Fruit fly (Drosophila melanogaster) Kc167 (cell line): ENCODE data around the gene eIF4E5.

Source experiments
- Myc ChIP-seq: fragments of >200 bp; optimal IDR thresholded peaks from 2 replicates; lab custom pipeline; 2017; ENCODE audit warnings: missing external identifiers
- Sin3A ChIP-seq: fragments of >200 bp; optimal IDR thresholded peaks from 2 replicates; lab custom pipeline; 2018; ENCODE audit warnings: missing external identifiers
- h ChIP-seq: fragments of >200 bp; optimal IDR thresholded peaks from 3 replicates; lab custom pipeline; 2018; ENCODE audit warnings: missing external identifiers
- insv ChIP-seq: fragments of >200 bp; optimal IDR thresholded peaks from 3 replicates; lab custom pipeline; 2018; ENCODE audit warnings: missing external identifiers
- psq ChIP-seq: fragments of >200 bp; optimal IDR thresholded peaks from 2 replicates; lab custom pipeline; 2017; ENCODE audit warnings: missing external identifiers
- ttk ChIP-seq: sonication (Bioruptor generic); optimal IDR thresholded peaks from 2 replicates; lab custom pipeline; 2017; ENCODE audit warnings: missing external identifiers

eIF4E5 gene

DNA sequence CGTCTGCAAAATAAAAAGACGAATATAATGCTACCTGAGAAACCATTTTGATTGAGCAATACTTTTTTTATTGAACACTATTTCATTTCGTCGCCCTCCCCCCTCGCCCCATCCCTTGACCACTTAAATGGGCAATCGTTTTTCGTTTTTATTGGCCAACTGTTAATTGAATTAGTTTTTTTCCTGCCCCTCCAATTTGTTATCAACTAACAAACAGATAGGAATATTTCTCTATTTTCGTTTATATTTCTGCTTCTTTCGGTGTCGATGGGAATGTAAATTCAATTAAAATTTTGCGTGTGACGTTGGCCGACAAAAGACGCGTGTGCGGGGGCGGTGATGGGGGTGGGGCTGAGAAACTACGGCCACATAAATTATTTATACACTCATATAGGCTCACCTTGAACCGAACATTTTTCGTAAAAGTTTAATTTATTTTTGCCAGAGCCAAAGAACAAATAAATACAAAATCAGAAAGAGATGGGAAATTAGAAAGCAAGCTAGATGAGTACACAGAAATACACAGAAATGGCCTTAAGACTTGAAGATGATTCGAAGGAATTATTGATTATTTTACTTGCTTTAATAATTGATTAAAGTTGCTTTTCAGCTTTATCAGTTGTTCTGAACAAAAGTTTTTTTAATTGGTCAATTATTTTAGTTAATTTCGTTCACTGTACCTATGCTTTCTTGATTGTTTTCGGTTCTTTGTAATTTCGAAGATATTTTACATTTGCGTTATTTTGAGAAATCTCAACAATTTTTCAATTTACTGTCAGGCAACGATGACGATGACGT lies 33.8 kb upstream of the eIF4E5 start:
- TF ChIP-seq insv (lab: Kevin White, UChicago), result no peak

DNA sequence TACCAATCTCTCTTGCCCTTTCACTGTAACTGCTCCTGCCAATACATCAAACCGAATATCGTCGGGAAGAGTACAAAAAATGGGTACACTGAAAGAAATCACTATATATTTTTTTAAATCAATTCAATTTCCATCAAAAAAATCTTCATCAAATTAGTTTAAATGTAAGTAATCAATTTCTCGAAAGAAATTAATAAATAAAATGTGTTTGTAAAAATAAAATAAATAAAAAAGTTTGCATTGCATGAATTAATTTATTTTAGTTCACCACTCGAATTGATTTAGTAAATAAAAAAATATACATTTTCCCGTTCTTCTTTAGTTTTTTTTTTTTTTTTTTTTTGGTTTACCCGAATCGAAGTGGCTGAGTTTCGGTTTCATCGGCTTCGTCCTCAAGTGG lies 32.9 kb upstream of the eIF4E5 start:
- TF ChIP-seq Sin3A (lab: Kevin White, UChicago) (no peak), h (lab: Kevin White, UChicago) (no peak), psq (lab: Kevin White, UChicago) (no peak), ttk (no peak), Myc (lab: Kevin White, UChicago) (no peak), insv (lab: Kevin White, UChicago) (no peak)

DNA sequence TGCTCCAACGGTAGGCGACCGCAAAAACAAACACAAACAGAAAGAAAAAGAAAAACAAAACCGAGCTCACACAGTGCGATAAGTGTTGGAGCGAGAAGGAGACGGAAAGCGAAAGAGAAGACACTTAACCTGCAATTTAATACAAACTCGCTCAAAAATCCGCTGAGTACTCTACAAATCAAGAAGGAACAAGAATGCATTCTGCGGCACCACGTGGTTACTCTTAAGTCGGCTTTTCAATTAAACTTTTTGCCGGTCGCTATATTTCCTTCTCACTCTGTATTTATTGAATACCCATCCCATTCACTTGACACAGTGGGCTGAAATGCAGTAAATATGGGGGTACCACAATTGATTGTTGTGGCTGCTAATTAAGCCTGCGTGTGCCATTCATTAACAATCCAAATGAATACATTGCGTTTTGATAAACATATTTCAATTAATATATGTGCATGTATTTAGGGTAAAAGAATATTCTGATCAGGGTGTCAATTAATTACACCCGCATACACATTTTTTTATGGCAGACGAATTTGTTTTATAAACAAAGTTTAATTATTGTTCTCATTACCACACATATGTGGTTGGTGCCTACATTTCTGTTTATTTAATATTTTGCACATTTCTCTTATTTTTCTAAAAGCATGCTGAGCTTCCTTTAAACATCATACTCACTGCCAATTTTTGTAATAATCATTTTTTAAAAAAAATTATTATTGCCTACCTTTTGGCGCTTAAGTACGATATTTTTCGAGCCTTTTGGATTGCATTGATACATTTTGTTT lies 32.2 kb upstream of the eIF4E5 start:
- TF ChIP-seq Sin3A (lab: Kevin White, UChicago) (no peak), psq (lab: Kevin White, UChicago) (no peak), Myc (lab: Kevin White, UChicago) (no peak), insv (lab: Kevin White, UChicago) (no peak), ttk (no peak), h (lab: Kevin White, UChicago) (no peak)

DNA sequence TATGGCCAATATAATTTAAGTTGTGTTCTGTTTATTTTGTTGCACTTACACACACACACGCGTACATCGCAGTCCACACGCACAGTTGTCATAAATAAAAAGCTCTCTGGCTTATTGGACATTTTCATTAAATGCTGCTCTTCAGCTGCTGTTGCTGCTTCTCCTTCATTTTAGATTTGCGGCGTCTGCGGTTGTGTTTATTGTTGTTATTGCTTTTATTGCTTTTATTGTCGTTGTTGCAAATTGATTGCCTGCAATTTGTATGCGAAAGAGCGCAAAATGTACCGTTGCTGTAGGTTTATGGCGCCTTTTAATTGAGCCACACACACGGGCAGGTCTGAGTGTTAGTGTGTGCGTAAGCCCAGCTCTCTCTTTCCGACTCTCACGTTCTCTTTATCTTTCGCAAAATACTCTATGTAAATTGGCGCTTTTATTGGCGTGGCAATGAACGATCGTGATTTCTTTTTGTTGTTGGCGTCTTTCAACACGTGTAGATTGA lies 31.4 kb upstream of the eIF4E5 start:
- TF ChIP-seq h (lab: Kevin White, UChicago), result no peak
- TF ChIP-seq Myc (lab: Kevin White, UChicago), result no peak
- TF ChIP-seq Sin3A (lab: Kevin White, UChicago), result no peak
- TF ChIP-seq psq (lab: Kevin White, UChicago), result no peak
- no peak for TF ChIP-seq ttk
- no peak for TF ChIP-seq insv (lab: Kevin White, UChicago)

DNA sequence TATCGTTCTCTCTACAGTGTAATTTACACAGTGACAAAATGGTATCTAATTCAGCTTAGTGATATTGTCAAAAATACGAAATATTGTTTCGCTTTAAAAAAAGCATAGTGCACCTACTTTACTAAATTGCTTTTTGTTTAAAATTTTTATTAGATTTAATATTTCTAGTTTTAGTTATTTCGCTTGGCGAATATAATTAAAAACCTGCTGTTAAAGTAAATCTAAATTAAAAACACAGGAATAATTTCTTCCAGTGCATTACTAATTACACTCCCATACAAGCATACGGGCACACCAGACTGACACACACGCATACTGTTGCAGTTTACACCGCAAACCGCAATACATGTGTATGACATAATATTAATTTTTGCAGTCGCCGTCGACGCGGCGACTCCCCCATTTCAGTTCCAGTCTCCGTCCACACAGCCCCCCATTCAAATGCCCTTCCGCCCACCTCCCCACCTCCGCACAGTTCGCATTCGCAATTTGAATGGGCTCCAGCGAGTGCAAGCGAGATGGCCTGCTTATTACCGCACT lies 30.8 kb upstream of the eIF4E5 start:
- no peak for TF ChIP-seq insv (lab: Kevin White, UChicago)
- TF ChIP-seq h (lab: Kevin White, UChicago), result no peak
- no peak for TF ChIP-seq psq (lab: Kevin White, UChicago)
- TF ChIP-seq ttk, result no peak
- TF ChIP-seq Sin3A (lab: Kevin White, UChicago), result no peak
- no peak for TF ChIP-seq Myc (lab: Kevin White, UChicago)

DNA sequence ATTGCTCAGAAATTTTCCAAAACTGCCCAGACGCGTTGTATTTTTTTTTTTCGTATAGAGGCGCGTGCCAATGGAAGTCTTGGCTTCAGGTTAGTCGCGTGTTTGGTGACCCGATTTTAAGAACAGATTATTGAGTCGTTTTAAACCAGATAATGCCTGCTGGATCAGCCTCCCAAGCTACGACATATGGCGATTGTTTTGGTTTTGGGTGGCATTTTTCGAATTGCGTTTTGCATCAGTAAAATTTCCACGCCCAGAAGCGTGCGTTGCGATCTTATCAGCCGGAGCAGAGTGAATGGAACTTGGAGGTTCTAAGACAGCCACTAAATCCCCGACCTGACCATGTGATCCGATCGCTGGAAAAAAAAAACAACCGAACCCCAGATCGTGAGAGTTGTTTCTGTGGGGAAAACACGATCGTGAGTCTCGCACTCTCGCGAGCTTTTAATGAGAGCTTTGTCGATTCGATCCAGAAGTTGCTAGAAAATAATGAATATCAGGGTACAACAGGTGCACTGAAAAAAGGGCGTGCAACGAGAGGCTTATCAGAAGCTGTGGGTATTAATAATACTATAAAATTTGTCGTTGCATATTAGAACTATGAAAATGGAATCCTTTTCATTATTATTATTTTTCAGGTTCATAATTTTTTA lies 29.5 kb upstream of the eIF4E5 start:
- TF ChIP-seq psq (lab: Kevin White, UChicago), result no peak
- TF ChIP-seq Sin3A (lab: Kevin White, UChicago), result no peak
- no peak for TF ChIP-seq h (lab: Kevin White, UChicago)
- no peak for TF ChIP-seq insv (lab: Kevin White, UChicago)
- TF ChIP-seq Myc (lab: Kevin White, UChicago), result no peak
- no peak for TF ChIP-seq ttk

DNA sequence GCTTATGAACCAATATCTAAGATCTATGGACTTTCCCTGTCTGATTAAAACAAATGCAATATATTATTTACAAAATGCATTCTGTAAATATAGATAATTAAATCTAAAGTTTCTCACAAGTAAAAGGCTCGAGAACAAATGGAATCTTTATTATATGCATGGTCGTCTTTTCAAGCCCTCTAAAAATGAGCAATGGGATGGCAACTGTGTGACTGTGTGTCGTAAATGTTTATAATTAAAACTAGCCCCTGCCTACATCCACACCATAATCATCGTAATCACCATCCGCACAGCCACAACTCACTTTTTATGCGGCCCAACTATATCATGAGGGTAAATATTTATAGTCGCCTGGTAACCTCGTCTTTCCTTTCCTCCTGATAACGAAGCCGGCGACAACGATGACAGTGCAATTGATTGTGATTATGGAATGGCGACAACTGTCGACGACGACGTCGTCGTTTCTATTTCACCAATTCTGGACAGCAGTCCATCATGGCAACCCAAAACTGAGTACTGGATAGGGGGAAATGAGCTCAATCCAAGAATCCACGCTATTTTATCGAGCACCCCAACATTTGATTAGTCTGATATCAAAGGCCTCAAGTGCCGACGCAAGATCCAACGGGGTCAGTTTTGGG lies 28.8 kb upstream of the eIF4E5 start:
- TF ChIP-seq Sin3A (lab: Kevin White, UChicago) (no peak), Myc (lab: Kevin White, UChicago) (no peak), h (lab: Kevin White, UChicago) (no peak), psq (lab: Kevin White, UChicago) (no peak), insv (lab: Kevin White, UChicago) (no peak), ttk (no peak)

DNA sequence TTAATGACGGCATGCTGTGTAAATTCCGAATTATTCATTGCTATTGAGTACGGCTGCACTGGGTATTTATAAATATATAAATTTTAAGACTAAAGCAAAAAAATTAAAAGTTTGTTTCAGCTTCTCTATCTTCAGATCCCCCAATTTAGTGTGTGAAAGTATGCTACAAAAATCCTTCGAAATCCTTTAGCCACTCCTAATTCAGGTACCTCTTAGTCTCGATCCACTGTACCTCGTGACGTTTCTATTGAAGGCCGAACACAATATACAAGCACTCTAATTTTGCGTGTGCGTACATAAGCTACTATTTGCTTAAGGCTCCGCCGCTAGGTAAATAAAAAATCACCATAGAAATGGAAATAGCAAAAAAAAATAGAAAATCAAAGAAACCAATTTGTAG lies 28.1 kb upstream of the eIF4E5 start:
- TF ChIP-seq Myc (lab: Kevin White, UChicago), result no peak
- TF ChIP-seq h (lab: Kevin White, UChicago), result no peak
- TF ChIP-seq psq (lab: Kevin White, UChicago), result no peak
- TF ChIP-seq insv (lab: Kevin White, UChicago), result no peak
- no peak for TF ChIP-seq ttk
- no peak for TF ChIP-seq Sin3A (lab: Kevin White, UChicago)

DNA sequence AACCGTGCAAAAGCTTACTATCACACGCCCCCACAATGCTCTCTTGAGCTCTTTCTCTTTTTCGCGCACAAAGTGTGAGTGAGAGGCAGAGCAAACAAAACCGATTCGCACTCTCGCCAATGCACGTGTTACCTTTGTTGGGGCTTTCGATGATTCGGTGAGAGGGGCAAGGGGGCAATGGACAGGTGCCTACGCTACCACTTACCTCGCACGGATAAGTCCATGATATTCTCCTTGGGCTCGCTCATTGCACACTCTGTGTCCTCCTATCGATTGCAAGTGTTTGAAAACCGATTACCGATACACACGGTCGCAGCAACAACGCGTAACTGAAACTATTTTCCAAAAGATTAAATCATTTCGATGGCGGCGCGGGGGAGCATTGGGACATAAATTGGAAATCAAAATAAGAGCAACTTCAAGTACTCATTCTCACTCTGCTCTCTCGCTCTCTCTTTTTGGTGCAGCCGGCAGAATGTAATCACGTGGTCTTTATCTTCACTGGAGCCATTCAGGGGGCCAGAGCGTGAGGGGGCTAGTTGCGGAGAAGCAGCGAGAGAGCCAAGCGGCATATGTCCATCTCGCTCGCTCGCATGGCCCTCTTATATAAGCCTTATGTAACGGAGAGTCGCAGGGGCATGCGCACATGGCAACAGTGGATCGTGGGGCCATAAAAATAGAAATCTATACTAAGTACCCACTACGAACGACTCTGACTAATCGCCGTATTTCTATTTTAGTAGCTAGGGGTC lies 27.5 kb upstream of the eIF4E5 start, which contains the start of gene Pdp1:
Gene Pdp1, minus strand, starts transcription at position 334 of the 752 bp plus-strand sequence.
- TF ChIP-seq insv (lab: Kevin White, UChicago), result no peak
- TF ChIP-seq Sin3A (lab: Kevin White, UChicago), result no peak
- no peak for TF ChIP-seq ttk
- no peak for TF ChIP-seq psq (lab: Kevin White, UChicago)
- TF ChIP-seq h (lab: Kevin White, UChicago), result no peak
- TF ChIP-seq Myc (lab: Kevin White, UChicago), result no peak

DNA sequence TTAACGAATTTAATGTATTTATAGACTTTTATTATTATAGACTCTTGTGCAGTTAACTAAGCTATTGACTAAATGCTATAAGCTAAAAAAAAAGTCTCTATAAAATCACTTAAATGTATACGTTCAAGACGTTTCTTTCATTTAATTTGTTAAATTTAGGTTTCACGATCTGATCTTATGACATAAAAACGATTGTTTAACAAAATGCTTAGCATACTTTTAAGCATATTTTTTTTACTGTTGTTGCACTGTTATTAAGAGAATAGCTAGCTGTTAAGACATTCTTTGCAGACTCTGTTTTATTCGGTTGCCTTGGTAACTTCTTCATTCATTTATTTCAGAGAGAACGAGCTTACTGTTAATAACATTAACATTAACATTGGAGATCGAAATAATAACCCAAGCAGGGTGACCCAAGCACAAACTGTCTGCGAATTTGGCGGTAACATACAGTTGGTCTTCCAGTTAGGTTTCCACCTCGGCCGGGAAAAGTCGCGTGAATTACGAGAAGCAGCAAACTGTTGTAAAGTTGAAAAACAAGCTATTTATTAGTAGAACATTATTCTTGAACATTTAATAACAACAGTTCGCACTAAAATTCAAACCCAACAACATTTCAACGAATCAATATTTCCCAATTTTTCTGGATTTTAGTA lies 26.0 kb upstream of the eIF4E5 start, which contains the start of gene CG32365:
Gene CG32365, plus strand, starts transcription at position 462 of the 656 bp plus-strand sequence.
- no peak for TF ChIP-seq psq (lab: Kevin White, UChicago)
- TF ChIP-seq insv (lab: Kevin White, UChicago), result no peak
- TF ChIP-seq h (lab: Kevin White, UChicago), result no peak
- TF ChIP-seq Myc (lab: Kevin White, UChicago), result no peak
- TF ChIP-seq ttk, result no peak
- TF ChIP-seq Sin3A (lab: Kevin White, UChicago), result no peak
